Worm (Caenorhabditis elegans) whole organism, mixed stage, embryonic: Measurements from ENCODE around the gene Y57G7A.5.

Source experiments
- M03D4.4 ChIP-seq: sonication (generic microtip); optimal IDR thresholded peaks from 2 replicates; lab custom pipeline; 2017; ENCODE audit warnings: mild to moderate bottlenecking, missing genetic modification characterization, missing compliant biosample characterization
- ceh-39 ChIP-seq: fragments of 150-350 bp; optimal IDR thresholded peaks from 2 replicates; lab custom pipeline; 2014; ENCODE audit warnings: missing biosample characterization, missing genetic modification characterization
- ceh-43 ChIP-seq: fragments of 200-800 bp; sonication (Bioruptor generic); optimal IDR thresholded peaks from 2 replicates; lab custom pipeline; 2018; ENCODE audit warnings: mild to moderate bottlenecking, missing genetic modification characterization, moderate library complexity, missing compliant biosample characterization
- elt-1 ChIP-seq: sonication (generic microtip); optimal IDR thresholded peaks from 2 replicates; lab custom pipeline; 2017; ENCODE audit warnings: missing genetic modification characterization, mild to moderate bottlenecking, missing compliant biosample characterization, antibody characterized with exemption, moderate library complexity, borderline replicate concordance; ENCODE audit not compliant: insufficient read depth
- flh-1 ChIP-seq: fragments of 200-800 bp; sonication (Bioruptor generic); optimal IDR thresholded peaks from 2 replicates; lab custom pipeline; 2018; ENCODE audit warnings: mild to moderate bottlenecking, missing genetic modification characterization, moderate library complexity, missing compliant biosample characterization
- lsy-2 ChIP-seq: fragments of 150-350 bp; optimal IDR thresholded peaks from 2 replicates; lab custom pipeline; 2014; ENCODE audit warnings: missing biosample characterization, missing genetic modification characterization
- mls-2 ChIP-seq: sonication (generic microtip); optimal IDR thresholded peaks from 2 replicates; lab custom pipeline; 2016; ENCODE audit warnings: mild to moderate bottlenecking, missing genetic modification characterization, moderate library complexity, missing compliant biosample characterization
- nhr-237 ChIP-seq: fragments of 150-350 bp; optimal IDR thresholded peaks from 2 replicates; lab custom pipeline; 2014; ENCODE audit warnings: missing biosample characterization, missing genetic modification characterization
- pha-4 ChIP-seq: fragments of 150-350 bp; optimal IDR thresholded peaks from 2 replicates; lab custom pipeline; 2018; ENCODE audit warnings: missing biosample characterization, missing genetic modification reagents, missing genetic modification characterization
- unc-62 ChIP-seq: fragments of 150-350 bp; optimal IDR thresholded peaks from 2 replicates; lab custom pipeline; 2014; ENCODE audit warnings: missing biosample characterization, missing genetic modification reagents, missing genetic modification characterization

ce11 chrII:1315245-1315644 is 39.9 kb upstream of the Y57G7A.5 start:
- TF ChIP-seq flh-1 (no peak), pha-4 (no peak), lsy-2 (no peak), nhr-237 (tag; lab: Kevin White, UChicago) (no peak), ceh-43 (GFP tag; lab: Kevin White, UChicago) (no peak), unc-62 (GFP tag; lab: Kevin White, UChicago) (no peak), ceh-39 (no peak), mls-2 (tag; lab: Kevin White, UChicago) (no peak), elt-1 (tag; lab: Kevin White, UChicago) (no peak), M03D4.4 (tag; lab: Kevin White, UChicago) (no peak)
